Worm (Caenorhabditis elegans) whole organism, mixed stage, embryonic: ENCODE measurements around the gene rpl-26.

Experiments
- bed-3 ChIP-seq: fragments of 200-800 bp; sonication (Bioruptor generic); optimal IDR thresholded peaks from 3 replicates; lab custom pipeline; 2018; ENCODE audit warnings: mild to moderate bottlenecking, missing genetic modification characterization, moderate library complexity, missing compliant biosample characterization
- blmp-1 ChIP-seq: fragments of 150-350 bp; optimal IDR thresholded peaks from 2 replicates; lab custom pipeline; 2014; ENCODE audit warnings: missing biosample characterization, missing genetic modification characterization
- ceh-39 ChIP-seq: fragments of 150-350 bp; optimal IDR thresholded peaks from 2 replicates; lab custom pipeline; 2014; ENCODE audit warnings: missing biosample characterization, missing genetic modification characterization
- ceh-43 ChIP-seq: fragments of 200-800 bp; sonication (Bioruptor generic); optimal IDR thresholded peaks from 2 replicates; lab custom pipeline; 2018; ENCODE audit warnings: mild to moderate bottlenecking, missing genetic modification characterization, moderate library complexity, missing compliant biosample characterization
- ceh-83 ChIP-seq: fragments of 200-800 bp; sonication (Bioruptor generic); optimal IDR thresholded peaks from 2 replicates; lab custom pipeline; 2018; ENCODE audit warnings: mild to moderate bottlenecking, missing genetic modification characterization, missing compliant biosample characterization
- ces-1 ChIP-seq: fragments of 150-350 bp; optimal IDR thresholded peaks from 2 replicates; lab custom pipeline; 2014; ENCODE audit warnings: missing biosample characterization, missing genetic modification reagents, missing genetic modification characterization
- cnd-1 ChIP-seq: fragments of 200-800 bp; sonication (Bioruptor generic); optimal IDR thresholded peaks from 2 replicates; lab custom pipeline; 2018; ENCODE audit warnings: mild to moderate bottlenecking, missing genetic modification characterization, missing compliant biosample characterization
- elt-1 ChIP-seq: sonication (generic microtip); optimal IDR thresholded peaks from 2 replicates; lab custom pipeline; 2017; ENCODE audit warnings: missing genetic modification characterization, mild to moderate bottlenecking, missing compliant biosample characterization, antibody characterized with exemption, moderate library complexity, borderline replicate concordance; ENCODE audit not compliant: insufficient read depth
- flh-1 ChIP-seq: fragments of 200-800 bp; sonication (Bioruptor generic); optimal IDR thresholded peaks from 2 replicates; lab custom pipeline; 2018; ENCODE audit warnings: mild to moderate bottlenecking, missing genetic modification characterization, moderate library complexity, missing compliant biosample characterization
- ham-2 ChIP-seq: fragments of 200-800 bp; sonication (Bioruptor generic); optimal IDR thresholded peaks from 2 replicates; lab custom pipeline; 2018; ENCODE audit warnings: mild to moderate bottlenecking, missing genetic modification characterization, missing compliant biosample characterization
- hlh-1 ChIP-seq: fragments of 150-350 bp; optimal IDR thresholded peaks from 2 replicates; lab custom pipeline; 2014; ENCODE audit warnings: missing biosample characterization, missing genetic modification reagents, missing genetic modification characterization
- lin-13 ChIP-seq: fragments of 150-350 bp; optimal IDR thresholded peaks from 2 replicates; lab custom pipeline; 2014; ENCODE audit warnings: missing biosample characterization, missing genetic modification characterization
- lin-32 ChIP-seq: fragments of 200-800 bp; sonication (Bioruptor generic); optimal IDR thresholded peaks from 2 replicates; lab custom pipeline; 2018; ENCODE audit warnings: mild to moderate bottlenecking, missing genetic modification characterization, missing compliant biosample characterization
- lsy-2 ChIP-seq: fragments of 150-350 bp; optimal IDR thresholded peaks from 2 replicates; lab custom pipeline; 2014; ENCODE audit warnings: missing biosample characterization, missing genetic modification characterization
- mab-5 ChIP-seq: fragments of 150-350 bp; optimal IDR thresholded peaks from 2 replicates; lab custom pipeline; 2014; ENCODE audit warnings: missing biosample characterization, missing genetic modification characterization
- mep-1 ChIP-seq: fragments of 150-350 bp; optimal IDR thresholded peaks from 2 replicates; lab custom pipeline; 2017; ENCODE audit warnings: missing biosample characterization, missing genetic modification reagents, missing genetic modification characterization, inconsistent platforms
- nhr-12 ChIP-seq: fragments of 150-350 bp; optimal IDR thresholded peaks from 2 replicates; lab custom pipeline; 2014; ENCODE audit warnings: missing biosample characterization, missing genetic modification characterization
- nhr-2 ChIP-seq: fragments of 150-350 bp; optimal IDR thresholded peaks from 2 replicates; lab custom pipeline; 2014; ENCODE audit warnings: missing biosample characterization, missing genetic modification characterization
- nhr-237 ChIP-seq: fragments of 150-350 bp; optimal IDR thresholded peaks from 2 replicates; lab custom pipeline; 2014; ENCODE audit warnings: missing biosample characterization, missing genetic modification characterization
- sem-2 ChIP-seq: fragments of 200-800 bp; sonication (Bioruptor generic); optimal IDR thresholded peaks from 2 replicates; lab custom pipeline; 2018; ENCODE audit warnings: mild to moderate bottlenecking, missing genetic modification characterization, missing compliant biosample characterization
- snpc-4 ChIP-seq: fragments of 150-350 bp; optimal IDR thresholded peaks from 2 replicates; lab custom pipeline; 2014; ENCODE audit warnings: missing biosample characterization, missing genetic modification characterization
- sptf-1 ChIP-seq: sonication (generic microtip); optimal IDR thresholded peaks from 2 replicates; lab custom pipeline; 2017; ENCODE audit warnings: mild to moderate bottlenecking, missing genetic modification characterization, moderate library complexity, missing compliant biosample characterization
- tbx-8 ChIP-seq: fragments of 200-800 bp; sonication (Bioruptor generic); optimal IDR thresholded peaks from 2 replicates; lab custom pipeline; 2018; ENCODE audit warnings: mild to moderate bottlenecking, missing genetic modification characterization, moderate library complexity, missing compliant biosample characterization
- unc-120 ChIP-seq: sonication (generic microtip); optimal IDR thresholded peaks from 2 replicates; lab custom pipeline; 2017; ENCODE audit warnings: missing genetic modification characterization, missing compliant biosample characterization; ENCODE audit not compliant: poor library complexity, severe bottlenecking
- unc-39 ChIP-seq: fragments of 150-350 bp; optimal IDR thresholded peaks from 2 replicates; lab custom pipeline; 2014; ENCODE audit warnings: missing biosample characterization, missing genetic modification characterization
- unc-62 ChIP-seq: fragments of 150-350 bp; optimal IDR thresholded peaks from 2 replicates; lab custom pipeline; 2014; ENCODE audit warnings: missing biosample characterization, missing genetic modification reagents, missing genetic modification characterization
- zip-8 ChIP-seq: fragments of 150-350 bp; optimal IDR thresholded peaks from 2 replicates; lab custom pipeline; 2014; ENCODE audit warnings: missing biosample characterization, missing genetic modification characterization
- ztf-11 ChIP-seq: fragments of 150-350 bp; optimal IDR thresholded peaks from 2 replicates; lab custom pipeline; 2014; ENCODE audit warnings: missing biosample characterization, missing genetic modification characterization

Gene rpl-26

DNA sequence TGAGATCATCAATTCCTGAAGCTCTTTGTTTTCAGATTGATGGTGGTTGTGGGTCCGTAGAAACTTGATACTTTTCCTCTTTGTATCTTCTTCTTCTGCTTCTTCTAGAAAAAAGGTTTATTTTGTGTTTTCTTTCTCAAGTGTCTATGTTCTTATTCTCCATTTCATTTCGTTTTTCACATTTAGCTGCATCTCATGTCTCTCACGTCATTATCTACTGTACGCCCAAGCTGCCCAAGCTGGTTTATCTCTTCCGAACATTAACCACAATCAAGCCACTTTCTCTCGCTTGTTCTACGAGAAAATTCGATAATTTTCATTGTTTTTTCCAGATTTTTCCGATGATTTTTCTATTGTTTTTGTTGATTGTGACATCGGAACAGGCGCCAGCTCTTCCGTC lies 3.4 kb upstream of the rpl-26 start, which contains the start of gene F28C6.5:
F28C6.5 (plus strand) TSS at position 301 of the 400 bp plus-strand sequence.
- TF ChIP-seq nhr-237 (tag; lab: Kevin White, UChicago), result no peak
- TF ChIP-seq lsy-2 (tag; lab: Kevin White, UChicago), result no peak
- no peak for TF ChIP-seq hlh-1 (tag; lab: Kevin White, UChicago)
- TF ChIP-seq lin-13, result no peak
- TF ChIP-seq sem-2 (GFP tag; lab: Kevin White, UChicago), result no peak
- no peak for TF ChIP-seq bed-3 (GFP tag; lab: Kevin White, UChicago)
- TF ChIP-seq unc-39, result no peak
- no peak for TF ChIP-seq ces-1 (GFP tag; lab: Kevin White, UChicago)
- TF ChIP-seq nhr-12 (tag; lab: Kevin White, UChicago), result no peak
- TF ChIP-seq unc-62, result no peak
- TF ChIP-seq zip-8 (tag; lab: Kevin White, UChicago), result no peak
- TF ChIP-seq ztf-11, result no peak
- TF ChIP-seq sptf-1 (tag; lab: Kevin White, UChicago), result no peak

DNA sequence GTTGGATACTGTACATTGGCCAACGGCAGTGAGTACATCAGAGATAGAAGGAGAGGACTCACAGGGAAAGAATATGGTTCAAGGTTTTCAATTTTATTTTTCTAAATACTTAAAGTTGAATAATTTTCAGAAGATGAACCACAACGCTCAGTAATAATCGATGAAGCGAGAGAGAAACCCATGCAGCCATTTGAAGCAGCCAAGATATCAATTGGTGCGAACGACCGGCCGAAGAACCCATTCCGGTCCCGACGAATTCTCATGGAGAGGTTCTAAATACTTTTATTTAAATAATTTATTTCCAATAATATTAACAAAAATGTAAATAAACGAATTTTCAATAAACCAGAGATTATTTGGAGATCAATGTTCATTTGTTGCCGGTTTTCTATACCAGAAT lies 2.4 kb upstream of the rpl-26 start, which contains the start of gene pigg-1:
pigg-1 (minus strand) TSS at position 101 of the 400 bp plus-strand sequence.
- TF ChIP-seq blmp-1 (tag; lab: Kevin White, UChicago) (no peak), zip-8 (tag; lab: Kevin White, UChicago) (no peak)

DNA sequence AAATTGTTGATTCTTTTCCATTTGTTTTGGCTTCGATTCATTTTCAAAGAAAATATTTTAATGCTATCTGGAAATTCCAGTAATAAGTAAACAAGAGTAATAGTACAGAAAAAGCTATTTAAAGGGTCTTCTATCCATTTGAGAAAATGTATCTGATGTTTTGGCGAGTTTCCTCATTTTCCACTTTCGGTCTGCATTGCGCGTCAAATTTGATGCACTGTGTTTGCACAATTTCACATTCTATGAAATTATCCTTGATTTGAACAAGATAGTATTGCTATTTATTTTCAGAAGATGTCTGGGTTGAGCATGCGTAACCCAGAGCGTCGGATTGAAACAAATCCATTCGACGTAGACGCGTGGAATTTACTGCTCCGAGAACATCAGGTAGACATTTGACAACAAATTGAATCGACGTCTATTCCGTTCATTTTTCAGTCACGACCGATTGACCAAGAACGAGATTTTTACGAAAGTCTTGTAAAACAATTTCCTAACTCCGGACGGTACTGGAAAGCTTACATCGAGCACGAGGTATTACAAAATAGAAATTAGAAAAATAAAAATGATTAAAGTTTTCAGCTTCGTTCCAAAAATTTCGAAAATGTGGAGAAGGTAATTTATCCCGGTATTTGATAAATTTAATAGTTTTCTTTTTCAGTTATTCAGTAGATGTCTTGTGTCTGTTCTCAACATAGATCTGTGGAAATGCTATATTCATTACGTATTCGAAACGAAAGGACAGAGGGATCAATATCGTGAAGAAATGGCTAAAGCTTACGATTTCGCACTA lies 1.2 kb downstream of the rpl-26 start, which contains the start of gene suf-1:
suf-1 (plus strand) TSS at position 280 of the 793 bp plus-strand sequence.
- TF ChIP-seq lsy-2 (tag; lab: Kevin White, UChicago), result peak; percentile 33
- no peak for TF ChIP-seq nhr-12 (tag; lab: Kevin White, UChicago)
- TF ChIP-seq ces-1 (GFP tag; lab: Kevin White, UChicago), result peak; percentile 62

DNA sequence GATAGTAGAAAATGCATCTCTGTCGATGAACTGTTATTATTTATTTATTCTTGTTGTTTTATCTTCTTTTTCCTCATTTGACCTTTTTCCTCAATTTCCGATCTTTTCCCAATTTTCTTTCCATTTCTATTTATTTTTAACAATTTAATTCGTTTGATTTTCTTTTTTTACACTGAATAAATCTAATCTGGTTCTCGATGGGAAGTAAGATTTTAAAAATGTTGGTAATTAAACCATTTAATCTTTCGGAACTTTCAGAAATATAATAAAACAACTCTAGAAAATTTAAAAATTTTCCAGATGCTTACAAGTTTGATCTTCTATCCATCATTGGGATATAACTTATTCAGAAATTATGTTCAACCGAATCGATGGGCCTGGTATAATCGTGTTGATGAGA lies 4.0 kb downstream of the rpl-26 start, which contains the start of gene F28C6.8:
F28C6.8 (plus strand) TSS at position 301 of the 400 bp plus-strand sequence.
- no peak for TF ChIP-seq snpc-4 (tag; lab: Kevin White, UChicago)
- no peak for TF ChIP-seq hlh-1 (tag; lab: Kevin White, UChicago)
- TF ChIP-seq mab-5 (tag; lab: Kevin White, UChicago), result no peak
- no peak for TF ChIP-seq flh-1 (GFP tag; lab: Kevin White, UChicago)
- TF ChIP-seq mep-1 (tag; lab: Kevin White, UChicago), result no peak
- no peak for TF ChIP-seq nhr-2 (tag; lab: Kevin White, UChicago)
- no peak for TF ChIP-seq ztf-11
- TF ChIP-seq ham-2 (GFP tag; lab: Kevin White, UChicago), result no peak
- no peak for TF ChIP-seq ceh-43
- no peak for TF ChIP-seq zip-8 (tag; lab: Kevin White, UChicago)
- TF ChIP-seq, all 35 proteins: peak for 0

DNA sequence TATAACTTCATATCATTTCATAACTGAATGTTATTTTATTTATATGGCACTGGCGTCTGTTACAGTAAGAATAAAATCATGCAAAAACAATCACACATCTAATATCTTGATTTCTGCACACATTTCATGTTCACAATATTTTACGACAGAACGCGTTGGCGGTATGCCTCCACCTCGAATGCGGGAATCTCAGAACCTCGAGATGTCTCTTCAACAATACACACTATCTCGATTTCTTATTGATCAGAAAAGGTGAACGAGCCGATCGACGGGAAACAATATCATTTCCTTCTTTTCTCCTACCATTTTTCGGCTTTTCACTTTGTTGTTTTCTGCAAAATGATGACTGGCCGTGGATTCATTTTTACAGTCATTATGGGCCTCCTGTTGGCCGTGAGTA lies 5.1 kb downstream of the rpl-26 start, which contains the start of gene F28C6.10:
F28C6.10 (plus strand) TSS at position 301 of the 400 bp plus-strand sequence.
- TF ChIP-seq lsy-2 (tag; lab: Kevin White, UChicago), result no peak

DNA sequence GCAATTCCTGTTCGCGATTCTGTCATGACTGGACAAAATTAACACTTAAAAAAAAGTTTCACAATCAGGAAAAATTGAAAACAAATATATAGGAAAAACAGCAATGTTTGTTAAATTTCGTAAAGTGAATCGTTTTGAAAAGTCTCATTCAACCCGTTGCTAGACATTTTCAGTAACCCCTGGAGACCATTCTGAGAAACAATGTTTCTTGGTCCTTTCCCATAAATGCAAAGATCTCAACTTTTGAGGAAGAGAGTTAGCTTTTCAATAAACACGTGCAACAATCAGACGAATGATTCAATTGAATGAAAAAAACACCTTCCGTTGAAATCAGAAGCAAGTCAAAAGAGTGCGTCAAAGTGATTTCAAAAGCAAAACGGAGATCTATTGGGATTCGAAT lies 7.5 kb downstream of the rpl-26 start, which contains the start of gene F28C6.9:
F28C6.9 (minus strand) TSS at position 101 of the 400 bp plus-strand sequence.
- TF ChIP-seq lin-32, result no peak
- no peak for TF ChIP-seq tbx-8
- TF ChIP-seq ceh-83, result no peak
- no peak for TF ChIP-seq elt-1
- TF ChIP-seq ceh-39 (tag; lab: Kevin White, UChicago), result no peak
- no peak for TF ChIP-seq nhr-2 (tag; lab: Kevin White, UChicago)
- TF ChIP-seq unc-120 (tag; lab: Kevin White, UChicago), result no peak
- no peak for TF ChIP-seq cnd-1 (tag; lab: Kevin White, UChicago)
- no peak for TF ChIP-seq flh-1 (GFP tag; lab: Kevin White, UChicago)
- TF ChIP-seq lsy-2 (tag; lab: Kevin White, UChicago), result no peak
- TF ChIP-seq, all 35 proteins: peak for 0
